Worm (Caenorhabditis elegans) whole organism, L3 larva: Measurements from ENCODE around the gene F54H12.7.

Experiments
- R02D3.7 ChIP-seq: fragments of 150-350 bp; optimal IDR thresholded peaks from 2 replicates; lab custom pipeline; 2014; ENCODE audit warnings: missing biosample characterization, missing genetic modification characterization
- ZK546.5 ChIP-seq: sonication (generic microtip); optimal IDR thresholded peaks from 2 replicates; lab custom pipeline; 2017; ENCODE audit warnings: missing biosample characterization, missing genetic modification characterization
- aly-2 ChIP-seq: fragments of 150-350 bp; optimal IDR thresholded peaks from 2 replicates; lab custom pipeline; 2014; ENCODE audit warnings: missing biosample characterization, missing genetic modification characterization
- ama-1 ChIP-seq: fragments of 150-350 bp; optimal IDR thresholded peaks from 2 replicates; lab custom pipeline; 2018
- ceh-16 ChIP-seq: sonication (generic microtip); optimal IDR thresholded peaks from 2 replicates; lab custom pipeline; 2017; ENCODE audit warnings: missing biosample characterization, missing genetic modification characterization
- ceh-28 ChIP-seq: fragments of 150-350 bp; optimal IDR thresholded peaks from 2 replicates; lab custom pipeline; 2014; ENCODE audit warnings: missing biosample characterization, missing genetic modification reagents, missing genetic modification characterization
- ceh-82 ChIP-seq: fragments of 150-350 bp; optimal IDR thresholded peaks from 2 replicates; lab custom pipeline; 2014; ENCODE audit warnings: missing biosample characterization, missing genetic modification characterization
- ceh-9 ChIP-seq: sonication (generic microtip); optimal IDR thresholded peaks from 2 replicates; lab custom pipeline; 2018; ENCODE audit warnings: missing biosample characterization, missing genetic modification characterization
- daf-12 ChIP-seq: fragments of 150-350 bp; optimal IDR thresholded peaks from 2 replicates; lab custom pipeline; 2014; ENCODE audit warnings: missing biosample characterization, missing genetic modification reagents, missing genetic modification characterization
- egl-27 ChIP-seq: sonication (generic microtip); optimal IDR thresholded peaks from 4 replicates; lab custom pipeline; 2017; ENCODE audit warnings: missing biosample characterization, missing genetic modification reagents, missing genetic modification characterization
- egl-5 ChIP-seq: fragments of 150-350 bp; optimal IDR thresholded peaks from 2 replicates; lab custom pipeline; 2017; ENCODE audit warnings: missing biosample characterization, missing genetic modification reagents, missing genetic modification characterization, inconsistent platforms
- elt-1 ChIP-seq: fragments of 150-350 bp; optimal IDR thresholded peaks from 2 replicates; lab custom pipeline; 2014; ENCODE audit warnings: missing biosample characterization, missing genetic modification characterization
- elt-2 ChIP-seq: sonication (generic microtip); optimal IDR thresholded peaks from 2 replicates; lab custom pipeline; 2016; ENCODE audit warnings: missing genetic modification reagents, mild to moderate bottlenecking, missing genetic modification characterization, missing compliant biosample characterization
- elt-3 ChIP-seq, 3 experiments: fragments of 150-350 bp in 1 of 3; sonication (generic microtip) in 2 of 3; optimal IDR thresholded peaks; 2 replicates in 2 of 3; 4 replicates in 1 of 3; lab custom pipeline; 2014 to 2017; ENCODE audit warnings: missing biosample characterization in 3 of 3, missing genetic modification characterization in 3 of 3
- eor-1 ChIP-seq, 2 experiments: fragments of 150-350 bp; optimal IDR thresholded peaks; 2 replicates each; lab custom pipeline; 2014 to 2018; ENCODE audit warnings: missing biosample characterization in 2 of 2, missing genetic modification characterization in 2 of 2
- fkh-10 ChIP-seq: sonication (generic microtip); optimal IDR thresholded peaks from 2 replicates; lab custom pipeline; 2017; ENCODE audit warnings: missing biosample characterization, missing genetic modification reagents, missing genetic modification characterization
- fkh-2 ChIP-seq: fragments of 150-350 bp; optimal IDR thresholded peaks from 2 replicates; lab custom pipeline; 2014; ENCODE audit warnings: missing biosample characterization, missing genetic modification reagents, missing genetic modification characterization
- fos-1 ChIP-seq: fragments of 150-350 bp; optimal IDR thresholded peaks from 2 replicates; lab custom pipeline; 2014; ENCODE audit warnings: missing biosample characterization, missing genetic modification characterization
- hmg-11 ChIP-seq: sonication (generic microtip); optimal IDR thresholded peaks from 2 replicates; lab custom pipeline; 2016; ENCODE audit warnings: missing genetic modification characterization, missing compliant biosample characterization
- jun-1 ChIP-seq: fragments of 150-350 bp; optimal IDR thresholded peaks from 2 replicates; lab custom pipeline; 2014; ENCODE audit warnings: missing biosample characterization, missing genetic modification reagents, missing genetic modification characterization
- lin-15B ChIP-seq: fragments of 150-350 bp; optimal IDR thresholded peaks from 2 replicates; lab custom pipeline; 2014; ENCODE audit warnings: missing biosample characterization, missing genetic modification characterization
- lin-39 ChIP-seq: fragments of 150-350 bp; optimal IDR thresholded peaks from 2 replicates; lab custom pipeline; 2018; ENCODE audit warnings: missing biosample characterization, missing genetic modification reagents, missing genetic modification characterization
- lsy-12 ChIP-seq: sonication (generic microtip); optimal IDR thresholded peaks from 2 replicates; lab custom pipeline; 2016; ENCODE audit warnings: mild to moderate bottlenecking, missing genetic modification characterization, missing compliant biosample characterization
- mdl-1 ChIP-seq: fragments of 150-350 bp; optimal IDR thresholded peaks from 2 replicates; lab custom pipeline; 2014; ENCODE audit warnings: missing biosample characterization, missing genetic modification characterization
- mml-1 ChIP-seq: fragments of 150-350 bp; sonication (generic microtip); optimal IDR thresholded peaks from 3 replicates; lab custom pipeline; 2014; ENCODE audit warnings: missing biosample characterization, missing genetic modification characterization
- nfya-1 ChIP-seq: sonication (generic microtip); optimal IDR thresholded peaks from 2 replicates; lab custom pipeline; 2017; ENCODE audit warnings: missing genetic modification characterization, mild to moderate bottlenecking, missing compliant biosample characterization, antibody characterized with exemption, moderate library complexity; ENCODE audit not compliant: insufficient read depth
- nhr-11 ChIP-seq: fragments of 150-350 bp; optimal IDR thresholded peaks from 2 replicates; lab custom pipeline; 2014; ENCODE audit warnings: missing biosample characterization, missing genetic modification characterization
- nhr-12 ChIP-seq: fragments of 150-350 bp; optimal IDR thresholded peaks from 2 replicates; lab custom pipeline; 2014; ENCODE audit warnings: missing biosample characterization, missing genetic modification characterization
- nhr-23 ChIP-seq: fragments of 150-350 bp; optimal IDR thresholded peaks from 2 replicates; lab custom pipeline; 2014; ENCODE audit warnings: missing biosample characterization, missing genetic modification reagents, missing genetic modification characterization
- nhr-237 ChIP-seq: fragments of 150-350 bp; optimal IDR thresholded peaks from 2 replicates; lab custom pipeline; 2014; ENCODE audit warnings: missing biosample characterization, missing genetic modification characterization
- nhr-25 ChIP-seq: sonication (generic microtip); optimal IDR thresholded peaks from 2 replicates; lab custom pipeline; 2017; ENCODE audit warnings: missing biosample characterization, missing genetic modification characterization
- nhr-28 ChIP-seq: fragments of 150-350 bp; optimal IDR thresholded peaks from 2 replicates; lab custom pipeline; 2014; ENCODE audit warnings: missing biosample characterization, missing genetic modification characterization
- nhr-43 ChIP-seq: sonication (generic microtip); optimal IDR thresholded peaks from 2 replicates; lab custom pipeline; 2016; ENCODE audit warnings: mild to moderate bottlenecking, missing genetic modification characterization, missing compliant biosample characterization; ENCODE audit not compliant: poor library complexity, severe bottlenecking
- nhr-67 ChIP-seq: fragments of 150-350 bp; optimal IDR thresholded peaks from 2 replicates; lab custom pipeline; 2014; ENCODE audit warnings: missing biosample characterization, missing genetic modification characterization
- nhr-76 ChIP-seq: fragments of 150-350 bp; sonication (generic microtip); optimal IDR thresholded peaks from 5 replicates; lab custom pipeline; 2014; ENCODE audit warnings: missing biosample characterization, missing genetic modification characterization
- nhr-77 ChIP-seq: fragments of 150-350 bp; optimal IDR thresholded peaks from 2 replicates; lab custom pipeline; 2014; ENCODE audit warnings: missing biosample characterization, missing genetic modification characterization
- pha-4 ChIP-seq: fragments of 150-350 bp; optimal IDR thresholded peaks from 2 replicates; lab custom pipeline; 2014; ENCODE audit warnings: missing biosample characterization, missing genetic modification reagents, missing genetic modification characterization
- pqm-1 ChIP-seq: fragments of 150-350 bp; optimal IDR thresholded peaks from 2 replicates; lab custom pipeline; 2017; ENCODE audit warnings: missing biosample characterization, missing genetic modification characterization, inconsistent platforms
- sea-2 ChIP-seq: fragments of 150-350 bp; sonication (generic microtip); optimal IDR thresholded peaks from 4 replicates; lab custom pipeline; 2014; ENCODE audit warnings: missing biosample characterization, missing genetic modification reagents, missing genetic modification characterization
- skn-1 ChIP-seq: fragments of 150-350 bp; optimal IDR thresholded peaks from 2 replicates; lab custom pipeline; 2014; ENCODE audit warnings: missing biosample characterization, missing genetic modification characterization
- snpc-4 ChIP-seq: fragments of 150-350 bp; optimal IDR thresholded peaks from 2 replicates; lab custom pipeline; 2014; ENCODE audit warnings: missing biosample characterization, missing genetic modification characterization
- tbx-2 ChIP-seq: sonication (generic microtip); optimal IDR thresholded peaks from 2 replicates; lab custom pipeline; 2016; ENCODE audit warnings: mild to moderate bottlenecking, missing genetic modification characterization, missing compliant biosample characterization
- unc-39 ChIP-seq: sonication (generic microtip); optimal IDR thresholded peaks from 4 replicates; lab custom pipeline; 2017; ENCODE audit warnings: missing biosample characterization, missing genetic modification characterization
- unc-62 ChIP-seq: fragments of 150-350 bp; sonication (generic microtip); optimal IDR thresholded peaks from 4 replicates; lab custom pipeline; 2014; ENCODE audit warnings: missing biosample characterization, missing genetic modification reagents, missing genetic modification characterization
- zag-1 ChIP-seq: fragments of 150-350 bp; optimal IDR thresholded peaks from 2 replicates; lab custom pipeline; 2014; ENCODE audit warnings: missing biosample characterization, missing genetic modification characterization
- ztf-11 ChIP-seq: fragments of 150-350 bp; optimal IDR thresholded peaks from 2 replicates; lab custom pipeline; 2014; ENCODE audit warnings: missing biosample characterization, missing genetic modification characterization
- ztf-4 ChIP-seq: fragments of 150-350 bp; optimal IDR thresholded peaks from 2 replicates; lab custom pipeline; 2014; ENCODE audit warnings: missing biosample characterization, missing genetic modification characterization

The F54H12.7 gene

DNA sequence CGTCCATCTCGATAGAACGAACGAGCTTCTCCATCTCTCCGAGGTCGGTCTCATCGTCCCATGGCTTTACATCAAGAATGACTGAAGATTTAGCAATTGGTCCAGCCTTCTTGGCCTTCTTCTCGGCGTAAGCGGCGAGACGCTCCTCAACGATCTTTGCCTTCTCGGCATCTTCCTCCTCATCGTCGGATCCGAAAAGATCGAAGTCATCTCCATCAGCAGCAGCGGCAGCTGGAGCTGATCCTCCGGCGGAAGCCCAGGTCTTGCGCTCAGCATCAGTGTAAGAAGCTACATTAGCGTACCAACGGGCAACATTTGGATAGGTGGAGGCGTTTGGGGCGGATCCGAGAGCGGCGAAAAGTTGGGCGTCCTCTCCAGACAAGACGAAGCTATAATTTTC, 3.5 kb downstream of the F54H12.7 start:
- no peak for TF ChIP-seq daf-12 (tag; lab: Kevin White, UChicago)
- TF ChIP-seq aly-2, result no peak
- TF ChIP-seq hmg-11, result no peak
- no peak for TF ChIP-seq elt-2 (tag; lab: Kevin White, UChicago)
- no peak for TF ChIP-seq tbx-2 (tag; lab: Kevin White, UChicago)

DNA sequence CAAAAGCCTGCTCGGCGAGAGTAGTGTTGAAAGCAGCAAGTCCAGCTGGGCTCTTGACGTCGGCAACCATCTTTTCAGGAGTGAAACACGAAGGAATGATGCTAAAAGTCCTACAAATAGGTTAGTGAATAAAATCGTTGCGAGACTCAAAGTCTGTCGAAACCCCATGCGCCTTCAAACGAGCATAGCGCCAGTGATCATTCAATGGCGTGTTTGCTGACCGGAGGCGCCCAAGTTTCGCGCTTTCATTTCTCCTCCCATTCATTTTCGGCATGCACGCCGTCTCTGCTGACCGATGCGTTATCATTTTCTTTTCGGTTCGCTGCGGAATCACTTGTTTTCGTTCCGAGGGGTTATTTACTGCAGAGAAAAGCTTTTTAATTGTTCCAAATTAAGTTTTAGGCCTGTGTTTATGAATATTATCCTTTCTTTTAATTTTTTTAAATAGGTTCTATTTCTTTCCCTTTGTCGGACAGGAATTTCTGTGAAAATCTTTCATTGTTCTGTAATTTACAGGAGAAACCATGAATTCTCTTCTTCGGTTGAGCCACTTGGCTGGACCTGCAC, 4.1 kb downstream of the F54H12.7 start, which contains the start of the genes eef-1B.1 and aco-2:
Gene eef-1B.1, minus strand, starts transcription at position 186 of the 567 bp plus-strand sequence.
Gene aco-2, plus strand, starts transcription at position 517 of the 567 bp plus-strand sequence.
- TF ChIP-seq mdl-1 (peak; percentile 45), fos-1 (no peak), hmg-11 (peak; percentile 92), zag-1 (tag; lab: Kevin White, UChicago) (no peak), nfya-1 (tag; lab: Kevin White, UChicago) (peak; percentile 92), nhr-77 (tag; lab: Kevin White, UChicago) (no peak), nhr-25 (peak; percentile 97), eor-1 (tag; optimal IDR thresholded peaks at IDR 0.05; lab: Kevin White, UChicago) (no peak), ceh-28 (peak; percentile 75), tbx-2 (tag; lab: Kevin White, UChicago) (peak; percentile 72), fkh-2 (no peak), egl-5 (tag; lab: Kevin White, UChicago) (peak; percentile 85), nhr-43 (tag; lab: Kevin White, UChicago) (peak; percentile 89), ama-1 (lab: Kevin White, UChicago) (peak; percentile 86), ztf-4 (tag; lab: Kevin White, UChicago) (peak; percentile 11), nhr-28 (tag; lab: Kevin White, UChicago) (no peak), nhr-11 (peak; percentile 36), snpc-4 (tag; lab: Kevin White, UChicago) (peak; percentile 85), aly-2 (peak; percentile 37), ceh-82 (tag; lab: Kevin White, UChicago) (peak; percentile 73), egl-27 (no peak), nhr-12 (tag; lab: Kevin White, UChicago) (no peak), lin-15B (peak; percentile 95), nhr-76 (no peak), nhr-23 (tag; lab: Kevin White, UChicago) (peak; percentile 98), fkh-10 (GFP tag; lab: Kevin White, UChicago) (peak; percentile 54), mml-1 (no peak), lin-39 (peak; percentile 97), ceh-16 (tag; lab: Kevin White, UChicago) (no peak), lsy-12 (peak; percentile 91), pqm-1 (tag; lab: Kevin White, UChicago) (peak; percentile 82), nhr-67 (no peak), sea-2 (no peak), ceh-9 (tag; lab: Kevin White, UChicago) (no peak), elt-1 (tag; lab: Kevin White, UChicago) (peak; percentile 28), elt-2 (tag; lab: Kevin White, UChicago) (peak; percentile 78), ZK546.5 (tag; lab: Kevin White, UChicago) (no peak), nhr-237 (tag; lab: Kevin White, UChicago) (no peak), jun-1 (tag; lab: Kevin White, UChicago) (peak; percentile 89), unc-39 (no peak), R02D3.7 (tag; lab: Kevin White, UChicago) (peak; percentile 85), ztf-11 (tag; lab: Kevin White, UChicago) (no peak), pha-4 (tag; lab: Kevin White, UChicago) (peak; percentile 96), elt-3 (tag; optimal IDR thresholded peaks at IDR 0.05; lab: Kevin White, UChicago) (no peak), daf-12 (tag; lab: Kevin White, UChicago) (no peak), skn-1 (peak; percentile 85), unc-62 (no peak)
